Fruit fly (Drosophila melanogaster): ENCODE results near the gene wkd.

Gene wkd

dm6 chr3R:11617363-11617762 lies 36.0 kb downstream of the wkd start (continued):
- TF ChIP-seq zen2 (GFP tag; IDR thresholded peaks at IDR 0.05; ENCODE audit: partially characterized antibody) = no peak
- TF ChIP-seq Gug (GFP tag; IDR thresholded peaks at IDR 0.05) = no peak
- no peak for TF ChIP-seq Ets65A (GFP tag)
- TF ChIP-seq CG8478 (optimal IDR thresholded peaks at IDR 0.05) = no peak
- TF ChIP-seq Opbp (GFP tag; IDR thresholded peaks at IDR 0.05; ENCODE audit: partially characterized antibody) = no peak
- TF ChIP-seq CG2889 (GFP tag; IDR thresholded peaks at IDR 0.05) = no peak
- TF ChIP-seq CG33557 (GFP tag; optimal IDR thresholded peaks at IDR 0.05) = peak; percentile 54
- no peak for TF ChIP-seq TFAM (GFP tag; optimal IDR thresholded peaks at IDR 0.05)
- no peak for TF ChIP-seq Bgb (GFP tag; IDR thresholded peaks at IDR 0.05; ENCODE audit: partially characterized antibody)
- peak; percentile 49 for TF ChIP-seq CG7556 (GFP tag; optimal IDR thresholded peaks at IDR 0.05)
- TF ChIP-seq CG42726 (GFP tag; IDR thresholded peaks at IDR 0.05; ENCODE audit: partially characterized antibody) = no peak
- TF ChIP-seq lov (optimal IDR thresholded peaks at IDR 0.05) = no peak
- TF ChIP-seq lov (GFP tag; IDR thresholded peaks at IDR 0.05) = no peak
- TF ChIP-seq CG4730 (GFP tag; IDR thresholded peaks at IDR 0.05) = no peak
- no peak for TF ChIP-seq tx (GFP tag; optimal IDR thresholded peaks at IDR 0.05)
- peak; percentile 75 for TF ChIP-seq gem (tag; optimal IDR thresholded peaks at IDR 0.05)
- peak; percentile 56 for TF ChIP-seq CG4424 (GFP tag; optimal IDR thresholded peaks at IDR 0.05)
- TF ChIP-seq CoRest (tag; optimal IDR thresholded peaks at IDR 0.05) = peak; percentile 11
- TF ChIP-seq CG3065 (GFP tag; optimal IDR thresholded peaks at IDR 0.05) = no peak
- TF ChIP-seq Xrp1 (GFP tag; IDR thresholded peaks at IDR 0.05) = peak; percentile 67
- peak; percentile 35 for TF ChIP-seq CG13424 (tag; optimal IDR thresholded peaks at IDR 0.05)
- 0 out of 2 replicates have a peak, but pooled peaks have one; percentile 10 for TF ChIP-seq CG17328 (GFP tag; IDR thresholded peaks at IDR 0.05)
- no peak for TF ChIP-seq CG17912 (GFP tag; optimal IDR thresholded peaks at IDR 0.05)
- TF ChIP-seq CG30403 (GFP tag; optimal IDR thresholded peaks at IDR 0.05) = peak; percentile 45
- TF ChIP-seq Rx (GFP tag; IDR thresholded peaks at IDR 0.05) = no peak
- no peak for TF ChIP-seq CG32532 (GFP tag; IDR thresholded peaks at IDR 0.05)
- TF ChIP-seq row (GFP tag; IDR thresholded peaks at IDR 0.05) = peak; percentile 38; the same call in 2 of the 3 replicates
- no peak for TF ChIP-seq Sox100B (GFP tag; optimal IDR thresholded peaks at IDR 0.05)
- TF ChIP-seq chif (GFP tag; optimal IDR thresholded peaks at IDR 0.05) = peak; percentile 3 to 46
- TF ChIP-seq CG17568 (GFP tag; optimal IDR thresholded peaks at IDR 0.05) = peak; percentile 10
- no peak for TF ChIP-seq fu2 (GFP tag; optimal IDR thresholded peaks at IDR 0.05)
- TF ChIP-seq GATAe (GFP tag; conservative IDR thresholded peaks at IDR 0.05) = no peak
- TF ChIP-seq Drgx (GFP tag; IDR thresholded peaks at IDR 0.05) = peak; percentile 44; the same call in 1 of the 2 replicates
- TF ChIP-seq NK7.1 (GFP tag; optimal IDR thresholded peaks at IDR 0.05) = no peak
- no peak for TF ChIP-seq zfh2 (GFP tag; optimal IDR thresholded peaks at IDR 0.05)
- no peak for TF ChIP-seq CG9876 (GFP tag; optimal IDR thresholded peaks at IDR 0.05)
- TF ChIP-seq ac (GFP tag; optimal IDR thresholded peaks at IDR 0.05) = no peak
- TF ChIP-seq fd3F (GFP tag; optimal IDR thresholded peaks at IDR 0.05) = no peak
- TF ChIP-seq unpg (GFP tag; optimal IDR thresholded peaks at IDR 0.05) = peak; percentile 58
- no peak for TF ChIP-seq Dbx (GFP tag; IDR thresholded peaks at IDR 0.05)
- peak; percentile 45 for TF ChIP-seq Ssrp (tag; optimal IDR thresholded peaks at IDR 0.05)
- no peak for TF ChIP-seq corto (GFP tag; optimal IDR thresholded peaks at IDR 0.05)
- no peak for TF ChIP-seq Mrtf (GFP tag; IDR thresholded peaks at IDR 0.05)
- no peak for TF ChIP-seq Fer3 (tag; optimal IDR thresholded peaks at IDR 0.05)
- TF ChIP-seq Dll (GFP tag; IDR thresholded peaks at IDR 0.05; ENCODE audit: partially characterized antibody) = no peak
- no peak for TF ChIP-seq CG11695 (GFP tag; IDR thresholded peaks at IDR 0.05)
- peak; percentile 3 for TF ChIP-seq CG17802 (tag; optimal IDR thresholded peaks at IDR 0.05)
- no peak for TF ChIP-seq CG9817 (tag; optimal IDR thresholded peaks at IDR 0.05)
- TF ChIP-seq Dip3 (GFP tag; optimal IDR thresholded peaks at IDR 0.05) = no peak
- TF ChIP-seq CG17829 (tag; optimal IDR thresholded peaks at IDR 0.05) = peak; percentile 72
- TF ChIP-seq oc (tag; optimal IDR thresholded peaks at IDR 0.05) = peak; percentile 39
- no peak for TF ChIP-seq Dad (GFP tag; optimal IDR thresholded peaks at IDR 0.05)

Data from whole organism, embryonic.